Fruit fly (Drosophila melanogaster): ENCODE results near the gene Abcd3.

The Abcd3 gene

DNA sequence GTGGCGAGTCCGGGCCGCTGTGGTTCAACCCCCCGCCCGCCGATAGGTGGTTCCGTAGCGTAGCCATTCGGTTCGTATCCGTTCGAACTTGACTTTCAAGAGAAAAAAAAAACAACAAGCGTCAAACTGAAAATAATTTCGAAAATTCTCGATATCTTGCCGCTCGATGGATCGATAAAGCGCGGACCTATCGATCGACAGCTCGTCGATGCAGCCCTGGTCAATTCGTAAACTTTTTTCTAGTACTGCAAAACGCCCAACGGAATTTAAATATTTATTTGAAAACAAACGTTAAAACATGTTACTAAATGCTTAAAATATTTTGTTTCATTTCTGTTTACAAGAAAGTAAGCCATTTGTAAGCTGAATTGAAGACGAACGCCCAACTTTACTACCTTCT is 11.6 kb downstream of the Abcd3 start:
- TF ChIP-seq CG5204 (GFP tag; optimal IDR thresholded peaks at IDR 0.05) (no peak), tj (GFP tag; optimal IDR thresholded peaks at IDR 0.05) (no peak), pad (GFP tag; optimal IDR thresholded peaks at IDR 0.05) (peak; percentile 13), Clk (GFP tag; optimal IDR thresholded peaks at IDR 0.05) (no peak), CG33017 (tag; optimal IDR thresholded peaks at IDR 0.05) (no peak), ovo (GFP tag; optimal IDR thresholded peaks at IDR 0.05) (no peak), bab1 (GFP tag; optimal IDR thresholded peaks at IDR 0.05) (peak; percentile 12), Crg-1 (GFP tag; optimal IDR thresholded peaks at IDR 0.05) (peak; percentile 46), cnc (optimal IDR thresholded peaks at IDR 0.05) (no peak), Mnt (GFP tag; optimal IDR thresholded peaks at IDR 0.05) (no peak), Hr96 (GFP tag; optimal IDR thresholded peaks at IDR 0.05) (no peak), CG7045 (GFP tag; optimal IDR thresholded peaks at IDR 0.05) (no peak), CG7101 (tag; optimal IDR thresholded peaks at IDR 0.05) (peak; percentile 6), CG14711 (tag; optimal IDR thresholded peaks at IDR 0.05) (no peak), CG1620 (GFP tag; optimal IDR thresholded peaks at IDR 0.05) (peak; percentile 38), CG11617 (GFP tag; optimal IDR thresholded peaks at IDR 0.05) (no peak), kay (GFP tag; ENCODE audit: borderline replicate concordance) (no peak), CG12768 (GFP tag; optimal IDR thresholded peaks at IDR 0.05) (no peak), toe (GFP tag; optimal IDR thresholded peaks at IDR 0.05) (no peak), cic (GFP tag; optimal IDR thresholded peaks at IDR 0.05) (no peak)

DNA sequence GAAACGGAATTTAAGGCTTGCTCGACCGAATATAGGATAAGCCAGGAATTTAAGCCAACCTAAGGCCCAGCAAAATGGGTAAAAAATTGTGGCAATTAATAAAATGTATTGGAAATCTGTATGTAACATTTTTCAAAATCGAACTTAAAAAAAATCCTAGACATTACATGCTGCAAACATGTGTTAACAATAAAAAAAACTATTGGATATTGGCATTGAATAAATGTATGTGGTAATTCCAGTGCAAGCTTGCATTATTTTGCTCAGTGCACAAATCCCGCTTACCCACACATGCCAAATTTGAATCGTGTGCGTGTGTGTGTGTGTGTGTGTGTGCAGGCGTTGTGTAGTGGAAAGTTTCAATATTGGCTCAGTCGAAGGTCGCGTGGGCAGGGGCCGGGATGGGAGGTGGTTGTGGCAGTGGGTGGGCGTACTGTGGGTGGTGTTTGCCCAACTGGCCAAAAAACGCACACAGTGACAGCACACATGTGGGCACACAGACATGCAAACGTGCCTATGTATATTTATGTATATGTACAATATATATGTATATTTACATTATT is 13.0 kb downstream of the Abcd3 start:
- no peak for TF ChIP-seq CG7045 (GFP tag; optimal IDR thresholded peaks at IDR 0.05)

DNA sequence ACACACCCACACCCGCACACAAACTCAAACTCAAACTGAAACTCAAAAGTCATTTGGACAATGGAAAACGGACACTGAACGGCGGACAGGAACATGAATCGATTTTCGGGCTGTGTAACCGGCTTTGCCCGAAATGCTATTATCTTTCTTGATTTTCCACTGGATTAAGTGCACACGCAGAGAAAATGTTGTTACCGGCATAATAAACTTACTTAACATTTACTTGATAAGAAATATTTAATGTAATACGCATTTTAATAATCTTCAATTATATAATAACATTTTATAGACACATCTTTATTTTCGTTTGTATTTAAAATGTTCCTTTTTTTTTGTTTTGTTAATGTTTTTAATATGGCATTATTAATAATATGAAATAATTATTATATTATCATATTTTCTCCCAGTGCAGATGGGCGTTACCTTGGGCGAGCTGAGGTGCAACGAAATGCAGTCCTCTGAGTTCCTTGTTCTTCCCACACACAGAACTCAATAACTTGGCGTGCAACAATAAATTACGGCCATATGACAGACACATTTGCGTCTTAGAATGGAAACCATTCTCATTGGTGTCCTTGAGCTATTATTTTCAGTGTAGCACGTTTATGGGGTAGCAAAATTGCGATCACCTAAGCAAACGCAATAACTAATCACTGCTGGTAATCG is 14.4 kb downstream of the Abcd3 start, which contains the start of gene CG12702:
TSS of gene CG12702 (minus strand) at position 51 of the 666 bp plus-strand sequence.
- TF ChIP-seq Hr96 (GFP tag; optimal IDR thresholded peaks at IDR 0.05): no peak
- no peak for TF ChIP-seq CG12768 (GFP tag; optimal IDR thresholded peaks at IDR 0.05)
- TF ChIP-seq kay (GFP tag; ENCODE audit: borderline replicate concordance): no peak
- no peak for TF ChIP-seq CG5204 (GFP tag; optimal IDR thresholded peaks at IDR 0.05)
- TF ChIP-seq pad (GFP tag; optimal IDR thresholded peaks at IDR 0.05): no peak
- no peak for TF ChIP-seq CG1620 (GFP tag; optimal IDR thresholded peaks at IDR 0.05)
- TF ChIP-seq Clk (GFP tag; optimal IDR thresholded peaks at IDR 0.05): no peak
- TF ChIP-seq CG7045 (GFP tag; optimal IDR thresholded peaks at IDR 0.05): no peak
- no peak for TF ChIP-seq tj (GFP tag; optimal IDR thresholded peaks at IDR 0.05)
- TF ChIP-seq CG33017 (tag; optimal IDR thresholded peaks at IDR 0.05): no peak

DNA sequence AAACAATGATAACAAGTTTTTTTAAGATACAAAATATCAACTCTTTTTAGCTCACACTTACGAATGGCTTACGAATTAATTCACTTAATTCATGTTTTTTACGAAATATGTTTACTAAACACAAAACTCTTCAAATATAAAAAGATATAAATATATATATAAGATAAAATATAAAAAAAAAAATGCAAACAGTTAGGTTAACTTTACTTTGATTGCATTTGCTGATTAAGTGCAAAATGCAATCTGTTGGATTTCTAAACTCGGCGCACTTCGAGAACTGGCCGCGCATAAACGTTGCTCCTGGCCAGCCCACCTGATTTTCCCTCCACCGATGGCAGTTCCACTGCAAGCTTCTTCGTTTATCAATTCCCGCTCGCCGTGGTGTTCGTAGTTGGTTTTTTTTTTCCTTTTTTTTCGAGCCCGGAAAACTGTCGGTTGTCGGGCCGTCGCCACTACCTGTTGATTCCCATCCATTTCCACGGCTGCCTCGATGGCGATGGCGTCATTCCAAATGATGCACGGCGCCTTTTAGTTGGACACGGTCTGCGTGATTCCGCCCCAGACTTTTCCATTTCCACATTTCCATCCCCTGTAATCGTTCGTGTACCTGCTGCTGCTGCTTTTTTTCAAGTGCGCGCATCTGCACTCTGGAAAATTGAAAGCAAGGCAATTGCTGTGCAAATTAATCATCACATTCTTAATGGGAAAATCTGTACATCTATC is 15.1 kb downstream of the Abcd3 start:
- TF ChIP-seq CG33017 (tag; optimal IDR thresholded peaks at IDR 0.05) (no peak), ovo (GFP tag; optimal IDR thresholded peaks at IDR 0.05) (no peak), cic (GFP tag; optimal IDR thresholded peaks at IDR 0.05) (no peak), toe (GFP tag; optimal IDR thresholded peaks at IDR 0.05) (no peak), CG7045 (GFP tag; optimal IDR thresholded peaks at IDR 0.05) (no peak), CG11617 (GFP tag; optimal IDR thresholded peaks at IDR 0.05) (no peak), CG1620 (GFP tag; optimal IDR thresholded peaks at IDR 0.05) (no peak), pad (GFP tag; optimal IDR thresholded peaks at IDR 0.05) (no peak), CG7101 (tag; optimal IDR thresholded peaks at IDR 0.05) (no peak), CG5204 (GFP tag; optimal IDR thresholded peaks at IDR 0.05) (no peak), Crg-1 (GFP tag; optimal IDR thresholded peaks at IDR 0.05) (no peak), Clk (GFP tag; optimal IDR thresholded peaks at IDR 0.05) (no peak), tj (GFP tag; optimal IDR thresholded peaks at IDR 0.05) (no peak), CG12768 (GFP tag; optimal IDR thresholded peaks at IDR 0.05) (no peak), kay (GFP tag; ENCODE audit: borderline replicate concordance) (no peak), CG14711 (tag; optimal IDR thresholded peaks at IDR 0.05) (no peak), Mnt (GFP tag; optimal IDR thresholded peaks at IDR 0.05) (no peak), Hr96 (GFP tag; optimal IDR thresholded peaks at IDR 0.05) (no peak), bab1 (GFP tag; optimal IDR thresholded peaks at IDR 0.05) (no peak), cnc (optimal IDR thresholded peaks at IDR 0.05) (no peak)

DNA sequence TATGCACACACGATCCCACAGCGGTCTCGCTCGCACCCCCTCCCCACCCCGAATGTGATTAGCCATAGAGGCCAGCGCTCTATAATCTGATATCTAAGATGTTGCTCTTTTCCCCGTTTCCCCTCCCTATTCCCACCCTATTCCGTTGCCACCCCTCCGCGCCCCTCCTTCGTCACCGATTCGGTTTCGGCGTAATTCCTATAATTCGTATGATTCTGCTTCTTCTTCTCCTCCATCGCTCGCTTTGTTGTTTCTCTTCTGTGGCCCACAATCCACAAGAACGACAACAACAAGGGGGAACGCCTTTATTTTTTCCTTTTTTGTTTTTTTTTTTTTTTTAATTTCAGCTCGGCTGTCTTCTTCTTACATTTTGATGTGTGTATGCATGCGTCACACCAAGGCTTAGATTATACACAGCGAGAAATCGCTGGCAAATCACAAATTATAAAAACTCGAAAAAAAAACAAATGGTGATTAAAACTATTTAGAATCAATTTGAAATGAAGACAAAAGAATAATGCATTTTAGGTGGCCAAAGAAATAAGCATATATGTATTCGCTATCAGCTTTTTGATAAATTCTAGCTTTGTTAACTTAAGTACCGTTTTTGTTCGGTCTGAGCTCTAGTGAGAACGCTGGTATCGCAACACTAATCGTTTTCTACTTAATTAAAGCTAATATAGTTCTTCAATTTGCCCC is 19.4 kb downstream of the Abcd3 start:
- no peak for TF ChIP-seq CG14711 (tag; optimal IDR thresholded peaks at IDR 0.05)
- TF ChIP-seq CG12768 (GFP tag; optimal IDR thresholded peaks at IDR 0.05): no peak
- TF ChIP-seq CG7045 (GFP tag; optimal IDR thresholded peaks at IDR 0.05): no peak
- no peak for TF ChIP-seq cnc (optimal IDR thresholded peaks at IDR 0.05)
- TF ChIP-seq toe (GFP tag; optimal IDR thresholded peaks at IDR 0.05): no peak
- TF ChIP-seq tj (GFP tag; optimal IDR thresholded peaks at IDR 0.05): no peak
- TF ChIP-seq pad (GFP tag; optimal IDR thresholded peaks at IDR 0.05): no peak

Measured in whole organism, adult.